Fruit fly (Drosophila melanogaster) whole organism, prepupa: ENCODE results near the gene mRNA-cap.
A peak's percentile ranks its signal among the peaks of the same experiment; 100 is the strongest.

Experiments used
- CG10631 ChIP-seq: fragments of 200-800 bp; sonication (Bioruptor generic); optimal IDR thresholded peaks from 2 replicates; lab custom pipeline; 2016; ENCODE audit warnings: missing biosample characterization, missing genetic modification characterization
- CG10669 ChIP-seq: fragments of 200-800 bp; sonication (Bioruptor generic); optimal IDR thresholded peaks from 3 replicates; lab custom pipeline; 2018; ENCODE audit warnings: missing biosample characterization, mild to moderate bottlenecking, missing genetic modification characterization, moderate library complexity
- CG11294 ChIP-seq: fragments of 200-800 bp; sonication (Bioruptor generic); IDR thresholded peaks from 2 replicates; pipeline ENCODE4 v1.3.6; 2022; ENCODE audit warnings: missing biosample characterization, missing genetic modification characterization
- CG11762 ChIP-seq: fragments of 200-800 bp; sonication (Bioruptor generic); optimal IDR thresholded peaks from 3 replicates; lab custom pipeline; 2016; ENCODE audit warnings: missing biosample characterization, missing genetic modification characterization; ENCODE audit not compliant: insufficient read depth
- CG11902 ChIP-seq: fragments of 200-800 bp; sonication (Bioruptor generic); optimal IDR thresholded peaks from 3 replicates; lab custom pipeline; 2016; ENCODE audit warnings: missing biosample characterization, missing genetic modification characterization
- CG1621 ChIP-seq: fragments of 200-800 bp; sonication (Bioruptor generic); optimal IDR thresholded peaks from 3 replicates; lab custom pipeline; 2018; ENCODE audit warnings: missing biosample characterization, mild to moderate bottlenecking, missing genetic modification characterization
- CG16779 ChIP-seq: fragments of 200-800 bp; sonication (Bioruptor generic); optimal IDR thresholded peaks from 3 replicates; lab custom pipeline; 2017; ENCODE audit warnings: missing biosample characterization, mild to moderate bottlenecking, missing genetic modification characterization
- CG3032 ChIP-seq: fragments of 200-800 bp; optimal IDR thresholded peaks from 2 replicates; lab custom pipeline; 2019; ENCODE audit warnings: missing biosample characterization, mild to moderate bottlenecking, missing genetic modification characterization, moderate library complexity
- CG32006 ChIP-seq: fragments of 200-800 bp; sonication (Bioruptor generic); optimal IDR thresholded peaks from 3 replicates; lab custom pipeline; 2017; ENCODE audit warnings: missing biosample characterization, mild to moderate bottlenecking, missing genetic modification characterization
- CG34406 ChIP-seq: fragments of 200-800 bp; sonication (Bioruptor generic); optimal IDR thresholded peaks from 3 replicates; lab custom pipeline; 2016; ENCODE audit warnings: missing biosample characterization, missing genetic modification characterization
- CG3919 ChIP-seq: fragments of 200-800 bp; sonication (Bioruptor generic); optimal IDR thresholded peaks from 3 replicates; lab custom pipeline; 2016; ENCODE audit warnings: missing biosample characterization, missing genetic modification characterization
- CG4318 ChIP-seq: fragments of 200-800 bp; sonication (Bioruptor generic); optimal IDR thresholded peaks from 3 replicates; lab custom pipeline; 2017; ENCODE audit warnings: missing biosample characterization, mild to moderate bottlenecking, missing genetic modification characterization
- CG6792 ChIP-seq: fragments of 200-800 bp; sonication (Bioruptor generic); optimal IDR thresholded peaks from 3 replicates; lab custom pipeline; 2016; ENCODE audit warnings: missing biosample characterization, missing genetic modification characterization
- CG6808 ChIP-seq: fragments of 200-800 bp; sonication (Bioruptor generic); optimal IDR thresholded peaks from 3 replicates; lab custom pipeline; 2017; ENCODE audit warnings: missing biosample characterization, missing genetic modification characterization, mild to moderate bottlenecking, moderate library complexity, missing genetic modification reagents
- CG6854 ChIP-seq: fragments of 200-800 bp; sonication (Bioruptor generic); optimal IDR thresholded peaks from 2 replicates; lab custom pipeline; 2017; ENCODE audit warnings: missing biosample characterization, mild to moderate bottlenecking, missing genetic modification characterization
- CG7368 ChIP-seq: fragments of 200-800 bp; sonication (Bioruptor generic); optimal IDR thresholded peaks from 3 replicates; lab custom pipeline; 2016; ENCODE audit warnings: missing biosample characterization, missing genetic modification characterization
- CG8119 ChIP-seq: fragments of 200-800 bp; sonication (Bioruptor generic); IDR thresholded peaks from 3 replicates; pipeline ENCODE4 v1.3.6; 2022; ENCODE audit warnings: missing biosample characterization, missing genetic modification characterization
- CG8632 ChIP-seq: fragments of 200-800 bp; sonication (Bioruptor generic); optimal IDR thresholded peaks from 3 replicates; lab custom pipeline; 2016; ENCODE audit warnings: missing biosample characterization, missing genetic modification characterization
- Eip75B ChIP-seq: fragments of 200-800 bp; sonication (Bioruptor generic); optimal IDR thresholded peaks from 3 replicates; lab custom pipeline; 2016; ENCODE audit warnings: missing biosample characterization, missing genetic modification characterization
- Eip78C ChIP-seq: fragments of 200-800 bp; sonication (Bioruptor generic); peaks from one replicate; lab custom pipeline; 2016; ENCODE audit warnings: missing biosample characterization, missing genetic modification characterization
- Ets21C ChIP-seq: fragments of 200-800 bp; sonication (Bioruptor generic); optimal IDR thresholded peaks from 3 replicates; lab custom pipeline; 2016; ENCODE audit warnings: missing biosample characterization, missing genetic modification characterization
- Ets96B ChIP-seq: fragments of 200-800 bp; optimal IDR thresholded peaks from 2 replicates; lab custom pipeline; 2019; ENCODE audit warnings: missing biosample characterization, mild to moderate bottlenecking, missing genetic modification characterization, moderate library complexity
- Gug ChIP-seq: fragments of 200-800 bp; sonication (Bioruptor generic); IDR thresholded peaks from 2 replicates; pipeline ENCODE4 v1.3.6; 2022; ENCODE audit warnings: missing biosample characterization, missing genetic modification characterization
- Hr38 ChIP-seq: sonication (Bioruptor generic); optimal IDR thresholded peaks from 2 replicates; lab custom pipeline; 2016; ENCODE audit warnings: missing biosample characterization, missing genetic modification characterization
- Hr4 ChIP-seq: fragments of 200-800 bp; sonication (Bioruptor generic); optimal IDR thresholded peaks from 3 replicates; lab custom pipeline; 2016; ENCODE audit warnings: missing biosample characterization, missing genetic modification characterization
- Lpt ChIP-seq: fragments of 200-800 bp; sonication (Bioruptor generic); optimal IDR thresholded peaks from 3 replicates; lab custom pipeline; 2016; ENCODE audit warnings: missing biosample characterization, missing genetic modification characterization
- OdsH ChIP-seq: fragments of 200-800 bp; sonication (Bioruptor generic); optimal IDR thresholded peaks from 3 replicates; lab custom pipeline; 2016; ENCODE audit warnings: missing biosample characterization, missing genetic modification characterization
- Smox ChIP-seq: fragments of 200-800 bp; sonication (Bioruptor generic); optimal IDR thresholded peaks from 3 replicates; lab custom pipeline; 2016; ENCODE audit warnings: missing biosample characterization, missing genetic modification characterization
- Sox102F ChIP-seq: fragments of 200-800 bp; sonication (Bioruptor generic); optimal IDR thresholded peaks from 2 replicates; lab custom pipeline; 2016; ENCODE audit warnings: missing biosample characterization, mild to moderate bottlenecking, missing genetic modification characterization
- Sox14 ChIP-seq: fragments of 200-800 bp; sonication (Bioruptor generic); optimal IDR thresholded peaks from 3 replicates; lab custom pipeline; 2016; ENCODE audit warnings: missing biosample characterization, missing genetic modification characterization
- Sox15 ChIP-seq: fragments of 200-800 bp; sonication (Bioruptor generic); optimal IDR thresholded peaks from 3 replicates; lab custom pipeline; 2016; ENCODE audit warnings: missing biosample characterization, missing genetic modification characterization
- achi ChIP-seq: fragments of 200-800 bp; sonication (Bioruptor generic); optimal IDR thresholded peaks from 3 replicates; lab custom pipeline; 2016; ENCODE audit warnings: missing biosample characterization, missing genetic modification characterization
- acj6 ChIP-seq: fragments of 200-800 bp; sonication (Bioruptor generic); optimal IDR thresholded peaks from 3 replicates; lab custom pipeline; 2016; ENCODE audit warnings: missing biosample characterization, missing genetic modification characterization
- dac ChIP-seq: fragments of 200-800 bp; sonication (Bioruptor generic); optimal IDR thresholded peaks from 2 replicates; lab custom pipeline; 2017; ENCODE audit warnings: missing biosample characterization, mild to moderate bottlenecking, missing genetic modification characterization
- dsx ChIP-seq: fragments of 200-800 bp; optimal IDR thresholded peaks from 3 replicates; lab custom pipeline; 2019; ENCODE audit warnings: missing biosample characterization, mild to moderate bottlenecking, missing genetic modification characterization, moderate library complexity; ENCODE audit not compliant: poor library complexity, severe bottlenecking
- eg ChIP-seq: fragments of 200-800 bp; sonication (Bioruptor generic); IDR thresholded peaks from 3 replicates; pipeline ENCODE4 v1.3.6; 2022; ENCODE audit warnings: missing biosample characterization, missing genetic modification characterization
- esn ChIP-seq: fragments of 200-800 bp; sonication (Bioruptor generic); optimal IDR thresholded peaks from 2 replicates; lab custom pipeline; 2016; ENCODE audit warnings: missing biosample characterization, mild to moderate bottlenecking, missing genetic modification characterization, moderate library complexity
- fd59A ChIP-seq: fragments of 200-800 bp; sonication (Bioruptor generic); optimal IDR thresholded peaks from 2 replicates; lab custom pipeline; 2017; ENCODE audit warnings: missing biosample characterization, mild to moderate bottlenecking, missing genetic modification characterization, missing genetic modification reagents
- fd85E ChIP-seq: fragments of 200-800 bp; sonication (Bioruptor generic); optimal IDR thresholded peaks from 3 replicates; lab custom pipeline; 2016; ENCODE audit warnings: missing biosample characterization, missing genetic modification characterization
- fkh ChIP-seq: fragments of 200-800 bp; sonication (Bioruptor generic); optimal IDR thresholded peaks from 3 replicates; lab custom pipeline; 2017; ENCODE audit warnings: missing biosample characterization, mild to moderate bottlenecking, missing genetic modification characterization, moderate library complexity
- net ChIP-seq: fragments of 200-800 bp; sonication (Bioruptor generic); optimal IDR thresholded peaks from 3 replicates; lab custom pipeline; 2016; ENCODE audit warnings: missing biosample characterization, missing genetic modification characterization
- pdm3 ChIP-seq: fragments of 200-800 bp; sonication (Bioruptor generic); optimal IDR thresholded peaks from 3 replicates; lab custom pipeline; 2016; ENCODE audit warnings: missing biosample characterization, missing genetic modification characterization
- salr ChIP-seq, 2 experiments: fragments of 200-800 bp; sonication (Bioruptor generic); optimal IDR thresholded peaks; 3 replicates each; lab custom pipeline; 2016 to 2018; ENCODE audit warnings: missing biosample characterization in 2 of 2, missing genetic modification characterization in 2 of 2, mild to moderate bottlenecking in 1 of 2
- ss ChIP-seq, 2 experiments: fragments of 200-800 bp; sonication (Bioruptor generic); optimal IDR thresholded peaks; 2 replicates in 1 of 2; 3 replicates in 1 of 2; lab custom pipeline; 2017 to 2018; ENCODE audit warnings: mild to moderate bottlenecking in 2 of 2, missing biosample characterization in 2 of 2, missing genetic modification characterization in 2 of 2, moderate library complexity in 1 of 2
- vri ChIP-seq: fragments of 200-800 bp; sonication (Bioruptor generic); optimal IDR thresholded peaks from 3 replicates; lab custom pipeline; 2016; ENCODE audit warnings: missing biosample characterization, mild to moderate bottlenecking, missing genetic modification characterization

Gene mRNA-cap

dm6 chrX:14214505-14215449 lies 27.8 kb downstream of the mRNA-cap start (continued):
- TF ChIP-seq Ets21C (GFP tag; lab: Kevin White, UChicago) (no peak), esn (GFP tag; lab: Kevin White, UChicago) (no peak), CG6808 (GFP tag; lab: Kevin White, UChicago) (peak; percentile 71), fkh (GFP tag; lab: Kevin White, UChicago) (no peak), Smox (GFP tag; lab: Kevin White, UChicago) (no peak), Lpt (GFP tag; lab: Kevin White, UChicago) (peak; percentile 64), eg (GFP tag; lab: Robert Waterston, UW) (peak; percentile 84), OdsH (GFP tag; lab: Kevin White, UChicago) (peak; percentile 71), CG4318 (peak; percentile 69), Sox15 (GFP tag; lab: Kevin White, UChicago) (no peak), Sox102F (GFP tag; lab: Kevin White, UChicago) (no peak), CG6854 (GFP tag; lab: Kevin White, UChicago) (peak; percentile 13), CG32006 (peak; percentile 91), CG11294 (GFP tag; lab: Robert Waterston, UW) (peak; percentile 85), vri (GFP tag; lab: Kevin White, UChicago) (no peak), pdm3 (GFP tag; lab: Kevin White, UChicago) (peak; percentile 47), CG11902 (GFP tag; lab: Kevin White, UChicago) (no peak), acj6 (peak; percentile 69), fd85E (GFP tag; lab: Kevin White, UChicago) (no peak), achi (GFP tag; lab: Kevin White, UChicago) (peak; percentile 71), CG1621 (peak; percentile 47), net (GFP tag; lab: Kevin White, UChicago) (peak; percentile 16), CG8632 (GFP tag; lab: Kevin White, UChicago) (peak; percentile 32), fd59A (GFP tag; lab: Kevin White, UChicago) (peak; percentile 67), CG8119 (GFP tag; lab: Robert Waterston, UW) (peak; percentile 86), Ets96B (peak; percentile 75), CG11762 (peak; percentile 45), Hr38 (GFP tag; lab: Kevin White, UChicago) (no peak), CG10669 (peak; percentile 66)

- TF ChIP-seq CG3032 (tag; lab: Kevin White, UChicago) (no peak), salr (GFP tag; optimal IDR thresholded peaks at IDR 0.05; lab: Kevin White, UChicago) (peak in 1 of 2 experiments; percentile 30), Gug (GFP tag; lab: Robert Waterston, UW) (no peak), Eip78C (GFP tag; lab: Kevin White, UChicago) (peak; percentile 77), CG7368 (GFP tag; lab: Kevin White, UChicago) (no peak), CG6808 (GFP tag; lab: Kevin White, UChicago) (peak; percentile 51), achi (GFP tag; lab: Kevin White, UChicago) (peak; percentile 25), dsx (no peak), Sox15 (GFP tag; lab: Kevin White, UChicago) (no peak), dac (GFP tag; lab: Kevin White, UChicago) (peak; percentile 55), Hr38 (GFP tag; lab: Kevin White, UChicago) (no peak), CG6792 (GFP tag; lab: Kevin White, UChicago) (no peak), pdm3 (GFP tag; lab: Kevin White, UChicago) (peak; percentile 30), CG8119 (GFP tag; lab: Robert Waterston, UW) (peak; percentile 54; the same call in 2 of the 3 replicates), fd85E (GFP tag; lab: Kevin White, UChicago) (no peak), Sox14 (peak; percentile 2), CG34406 (GFP tag; lab: Kevin White, UChicago) (no peak), Lpt (GFP tag; lab: Kevin White, UChicago) (peak; percentile 34), CG3919 (GFP tag; lab: Kevin White, UChicago) (peak; percentile 39), CG16779 (no peak), CG10669 (no peak), Sox102F (GFP tag; lab: Kevin White, UChicago) (no peak), CG10631 (GFP tag; lab: Kevin White, UChicago) (peak; percentile 12), fkh (GFP tag; lab: Kevin White, UChicago) (peak; percentile 18), vri (GFP tag; lab: Kevin White, UChicago) (no peak), acj6 (peak; percentile 30), CG1621 (no peak), ss (GFP tag; optimal IDR thresholded peaks at IDR 0.05; lab: Kevin White, UChicago) (no peak), Ets21C (GFP tag; lab: Kevin White, UChicago) (no peak), Hr4 (GFP tag; lab: Kevin White, UChicago) (peak; percentile 71), Eip75B (GFP tag; lab: Kevin White, UChicago) (peak; percentile 16)
Measured at dm6 chrX:14213509-14214154, 29.0 kb downstream of the mRNA-cap start.
